Worm (Caenorhabditis elegans): ENCODE results near the gene atg-7.

Gene atg-7

DNA sequence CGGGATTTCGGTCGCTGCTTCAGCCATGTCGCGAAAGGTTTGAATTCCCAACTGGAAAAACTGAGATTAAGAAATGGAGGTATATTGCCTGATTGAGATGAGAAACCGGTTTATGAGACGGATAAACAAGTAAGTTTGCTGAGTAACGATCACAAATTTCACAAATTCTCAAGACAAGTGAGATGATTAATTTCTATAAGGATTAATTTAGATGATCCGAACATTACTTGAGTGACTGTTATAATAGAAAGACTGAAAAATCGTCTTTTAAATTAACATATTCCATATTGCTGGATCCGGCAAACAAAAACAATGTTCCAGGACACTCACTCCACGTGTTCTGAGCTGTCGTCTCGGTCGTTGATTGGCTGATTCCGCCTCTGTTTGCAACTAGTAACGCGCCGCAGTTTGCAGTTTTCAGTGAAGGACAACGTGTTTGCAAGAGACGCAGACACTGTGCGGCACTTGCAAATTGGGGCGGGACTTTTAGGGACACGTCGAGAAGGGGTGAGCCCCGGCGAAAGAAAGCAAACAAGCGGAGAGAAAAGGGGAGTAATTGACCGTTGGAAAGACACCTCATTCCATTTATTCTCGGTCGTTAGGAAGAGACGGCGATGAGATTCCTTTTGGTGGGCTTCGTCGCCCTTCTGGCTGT, 38.1 kb upstream of the atg-7 start, which contains the start of the genes imp-2 and enpl-1:
Gene imp-2 (minus strand): TSS at position 51 of the 655 bp plus-strand sequence.
Gene enpl-1 (plus strand): TSS at position 462 of the 655 bp plus-strand sequence.
- TF ChIP-seq nhr-48 (tag; optimal IDR thresholded peaks at IDR 0.05) = peak; percentile 62
- no peak for TF ChIP-seq ZK337.2 (GFP tag; IDR thresholded peaks at IDR 0.05)
- TF ChIP-seq spr-1 (tag; optimal IDR thresholded peaks at IDR 0.05) = peak; percentile 59
- TF ChIP-seq nhr-28 (tag; optimal IDR thresholded peaks at IDR 0.05) = peak; percentile 73
- no peak for TF ChIP-seq nhr-237 (tag; optimal IDR thresholded peaks at IDR 0.05)
- TF ChIP-seq arid-1 (GFP tag; conservative IDR thresholded peaks at IDR 0.05) = peak; percentile 71
- TF ChIP-seq aha-1 (tag) = peak; percentile 87
- TF ChIP-seq tra-1 (GFP tag; IDR thresholded peaks at IDR 0.05) = peak; percentile 49; the same call in 1 of the 2 replicates
- TF ChIP-seq set-16 (GFP tag; IDR thresholded peaks at IDR 0.05) = peak; percentile 67
- no peak for TF ChIP-seq F44E2.7 (GFP tag; IDR thresholded peaks at IDR 0.05)
- no peak for TF ChIP-seq ceh-44 (GFP tag; IDR thresholded peaks at IDR 0.05)
- no peak for TF ChIP-seq nhr-111 (GFP tag; optimal IDR thresholded peaks at IDR 0.05)
- TF ChIP-seq gei-8 (GFP tag; optimal IDR thresholded peaks at IDR 0.05) = peak; percentile 76
- TF ChIP-seq T26A8.4 (GFP tag; IDR thresholded peaks at IDR 0.05) = peak; percentile 89
- peak; percentile 55; the same call in 1 of the 2 replicates for TF ChIP-seq dmd-9 (GFP tag; IDR thresholded peaks at IDR 0.05)
- no peak for TF ChIP-seq tag-97 (GFP tag; IDR thresholded peaks at IDR 0.05)
- TF ChIP-seq T20F7.1 (GFP tag; optimal IDR thresholded peaks at IDR 0.05) = peak; percentile 85
- peak; percentile 89 for TF ChIP-seq pha-4 (GFP tag; IDR thresholded peaks at IDR 0.05)
- TF ChIP-seq pha-4 (tag; optimal IDR thresholded peaks at IDR 0.05) = peak; percentile 33
- peak; percentile 58; the same call in 1 of the 2 replicates for TF ChIP-seq nhr-42 (GFP tag; IDR thresholded peaks at IDR 0.05)
- TF ChIP-seq nhr-25 (tag; optimal IDR thresholded peaks at IDR 0.05; ENCODE audit: borderline replicate concordance, insufficient read depth) = peak; percentile 65
- TF ChIP-seq rbr-2 (tag; optimal IDR thresholded peaks at IDR 0.05) = peak; percentile 90
- peak; percentile 78 for TF ChIP-seq dpl-1 (GFP tag; optimal IDR thresholded peaks at IDR 0.05)
- peak; percentile 88 for TF ChIP-seq dmd-6 (GFP tag; IDR thresholded peaks at IDR 0.05)
- peak; percentile 77 for TF ChIP-seq nhr-77 (tag; optimal IDR thresholded peaks at IDR 0.05)
- no peak for TF ChIP-seq lin-15B (tag; optimal IDR thresholded peaks at IDR 0.05)
- TF ChIP-seq ceh-32 (tag; optimal IDR thresholded peaks at IDR 0.05; ENCODE audit: poor library complexity) = no peak
- TF ChIP-seq duxl-1 (tag; optimal IDR thresholded peaks at IDR 0.05; ENCODE audit: poor library complexity) = peak; percentile 53
- TF ChIP-seq hif-1 (tag; optimal IDR thresholded peaks at IDR 0.05) = peak; percentile 18 to 69
- TF ChIP-seq daf-19 (GFP tag; conservative IDR thresholded peaks at IDR 0.05) = no peak
- TF ChIP-seq nhr-41 (GFP tag; IDR thresholded peaks at IDR 0.05) = no peak
- no peak for TF ChIP-seq snpc-4 (tag; optimal IDR thresholded peaks at IDR 0.05)
- TF ChIP-seq lin-1 (GFP tag; IDR thresholded peaks at IDR 0.05) = peak; percentile 70; the same call in 1 of the 2 replicates
- TF ChIP-seq zag-1 (tag; optimal IDR thresholded peaks at IDR 0.05) = peak; percentile 68
- peak; percentile 43 for TF ChIP-seq zip-2 (tag; optimal IDR thresholded peaks at IDR 0.05)
- TF ChIP-seq hlh-30 (tag; optimal IDR thresholded peaks at IDR 0.05; ENCODE audit: insufficient read depth) = peak; percentile 92
- TF ChIP-seq madf-9 (GFP tag; conservative IDR thresholded peaks at IDR 0.05) = 0 out of 2 replicates have a peak, but pooled peaks have one; percentile 9
- TF ChIP-seq mdt-29 (GFP tag; IDR thresholded peaks at IDR 0.05) = peak; percentile 60; the same call in 1 of the 2 replicates
- peak; percentile 96 for TF ChIP-seq mep-1 (tag; optimal IDR thresholded peaks at IDR 0.05)
- TF ChIP-seq nhr-76 (tag; optimal IDR thresholded peaks at IDR 0.05) = no peak
- peak in 1 of 2 experiments; percentile 44 for TF ChIP-seq ZK546.5 (tag; optimal IDR thresholded peaks at IDR 0.05)
- TF ChIP-seq nhr-6 (tag; optimal IDR thresholded peaks at IDR 0.05) = peak; percentile 83
- peak; percentile 16 for TF ChIP-seq zfp-2 (tag; optimal IDR thresholded peaks at IDR 0.05)
- TF ChIP-seq mxl-2 (GFP tag; conservative IDR thresholded peaks at IDR 0.05) = no peak
- peak; percentile 63 for TF ChIP-seq F37D6.2 (tag; optimal IDR thresholded peaks at IDR 0.05)
- TF ChIP-seq hlh-11 (tag; optimal IDR thresholded peaks at IDR 0.05) = peak; percentile 96
- TF ChIP-seq zip-11 (GFP tag; IDR thresholded peaks at IDR 0.05) = no peak
- TF ChIP-seq mdl-1 (tag; optimal IDR thresholded peaks at IDR 0.05) = peak; percentile 71 to 98
- no peak for TF ChIP-seq F26F4.8 (GFP tag; conservative IDR thresholded peaks at IDR 0.05)
- TF ChIP-seq ceh-28 (tag; optimal IDR thresholded peaks at IDR 0.05) = no peak

All from whole organism, L4 larva.